Worm (Caenorhabditis elegans): Measurements from ENCODE around the gene srg-7.

The srg-7 gene

DNA sequence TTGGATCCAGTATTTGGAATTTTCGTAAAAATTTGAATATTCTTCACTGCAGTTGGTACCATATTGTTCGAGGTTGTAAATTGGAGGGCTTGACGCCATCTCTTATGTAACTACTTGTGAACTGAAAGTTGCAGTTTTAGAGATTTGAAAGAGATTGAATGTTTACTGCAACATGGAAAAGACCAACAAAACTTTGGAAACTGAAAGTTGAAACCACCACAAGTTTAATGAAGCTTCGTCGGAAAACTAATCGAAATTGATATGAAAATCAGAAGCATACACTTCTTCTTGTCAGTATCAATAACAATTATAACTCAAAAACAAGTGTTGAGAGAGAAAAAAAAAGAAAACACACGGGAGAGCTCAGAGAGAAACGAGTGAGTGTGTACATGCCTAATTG lies at the start of gene srg-7:
Gene srg-7, minus strand, starts transcription at position 101 of the 400 bp plus-strand sequence.
- TF ChIP-seq nhr-111 (GFP tag; optimal IDR thresholded peaks at IDR 0.05) (no peak), nhr-25 (tag; optimal IDR thresholded peaks at IDR 0.05; ENCODE audit: borderline replicate concordance, insufficient read depth) (no peak)

DNA sequence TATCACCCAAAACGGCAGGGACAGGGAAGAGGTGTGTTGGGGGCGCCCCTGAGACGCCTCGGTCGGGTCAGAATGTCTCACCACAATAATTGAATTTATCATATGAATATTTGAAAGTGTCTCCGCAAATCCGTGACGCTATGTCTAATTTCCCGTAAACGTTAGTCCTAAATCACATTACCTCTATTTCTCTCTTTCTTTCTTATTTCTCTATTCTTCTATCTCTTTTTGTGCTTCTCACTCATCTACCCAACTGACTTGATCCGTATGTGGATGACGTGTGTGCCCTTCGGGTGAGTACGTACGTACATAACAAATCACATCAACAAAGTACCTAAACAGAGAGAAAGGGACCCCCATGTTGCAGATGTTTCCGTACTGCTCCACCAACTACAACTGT lies 49.4 kb upstream of the srg-7 start:
- TF ChIP-seq dmd-8 (GFP tag; IDR thresholded peaks at IDR 0.05) (no peak), lsy-2 (tag; optimal IDR thresholded peaks at IDR 0.05) (no peak), lin-13 (GFP tag; optimal IDR thresholded peaks at IDR 0.05) (no peak), F37D6.2 (tag; optimal IDR thresholded peaks at IDR 0.05) (no peak), daf-8 (GFP tag; IDR thresholded peaks at IDR 0.05) (no peak), dmd-9 (GFP tag; IDR thresholded peaks at IDR 0.05) (no peak), mxl-2 (GFP tag; conservative IDR thresholded peaks at IDR 0.05) (no peak), fkh-10 (GFP tag; optimal IDR thresholded peaks at IDR 0.05) (peak; percentile 92), unc-62 (GFP tag; optimal IDR thresholded peaks at IDR 0.05 in 1 of 2) (peak in 1 of 2 experiments; percentile 8), unc-62 (tag; optimal IDR thresholded peaks at IDR 0.05) (no peak), F49E8.2 (tag; optimal IDR thresholded peaks at IDR 0.05; ENCODE audit: borderline replicate concordance) (no peak), mdt-29 (GFP tag; IDR thresholded peaks at IDR 0.05) (no peak), ZK337.2 (GFP tag; IDR thresholded peaks at IDR 0.05) (no peak), skn-1 (tag; optimal IDR thresholded peaks at IDR 0.05) (no peak), ces-1 (GFP tag; optimal IDR thresholded peaks at IDR 0.05) (peak; percentile 93), madf-5 (GFP tag; IDR thresholded peaks at IDR 0.05) (no peak), Y48G9A.11 (GFP tag; IDR thresholded peaks at IDR 0.05) (no peak), ctbp-1 (GFP tag; IDR thresholded peaks at IDR 0.05) (peak; percentile 64; the same call in 1 of the 2 replicates), ceh-82 (tag; optimal IDR thresholded peaks at IDR 0.05) (no peak)

DNA sequence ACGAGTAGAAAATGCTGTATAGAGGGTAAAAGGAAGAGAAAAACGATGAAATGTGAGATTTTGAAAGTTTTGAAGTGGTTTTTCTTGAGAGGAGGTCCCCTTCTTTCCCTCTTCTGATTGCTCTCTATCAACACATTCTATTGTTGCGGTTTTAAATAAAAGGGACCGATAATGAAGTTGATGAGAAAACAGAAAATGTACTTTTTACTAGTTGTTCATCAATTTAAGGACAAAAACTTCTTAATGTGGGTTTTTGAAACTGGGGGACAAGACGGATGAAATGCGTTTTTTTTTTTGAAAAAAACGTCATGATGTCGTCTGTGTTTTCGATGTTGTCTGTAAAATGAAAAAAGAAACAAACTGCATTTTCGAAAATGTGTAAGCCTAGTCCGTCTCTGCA lies 48.8 kb upstream of the srg-7 start:
- no peak for TF ChIP-seq lin-39 (tag; optimal IDR thresholded peaks at IDR 0.05)
- TF ChIP-seq spr-3 (GFP tag; optimal IDR thresholded peaks at IDR 0.05) = no peak
- TF ChIP-seq mes-2 (tag; optimal IDR thresholded peaks at IDR 0.05; ENCODE audit: poor library complexity, severe bottlenecking) = no peak
- TF ChIP-seq dve-1 (tag; optimal IDR thresholded peaks at IDR 0.05; ENCODE audit: insufficient read depth) = no peak
- peak; percentile 93 for TF ChIP-seq aha-1 (tag)

DNA sequence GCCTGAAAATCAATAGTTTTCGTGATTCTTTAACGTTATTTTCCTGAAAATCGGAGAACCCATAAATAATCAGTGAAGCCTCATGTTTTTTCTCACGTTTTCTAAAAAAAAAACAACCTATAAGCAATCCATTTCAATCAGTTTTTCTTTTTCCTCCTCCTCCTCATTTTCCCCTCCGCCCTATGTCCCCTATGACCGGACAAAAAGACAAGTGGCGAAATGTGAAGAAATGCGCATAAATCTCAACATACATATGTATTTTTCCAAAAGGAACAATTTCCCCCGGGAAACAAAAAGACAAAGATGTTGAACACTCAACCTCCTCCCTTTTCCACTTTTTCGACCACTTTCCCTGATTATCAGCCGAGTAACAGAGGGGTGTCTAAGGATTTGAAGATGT lies 47.6 kb upstream of the srg-7 start:
- TF ChIP-seq daf-16 (GFP tag; optimal IDR thresholded peaks at IDR 0.05) (no peak), daf-16 (tag; optimal IDR thresholded peaks at IDR 0.05) (no peak), unc-62 (GFP tag; optimal IDR thresholded peaks at IDR 0.05 in 1 of 2) (peak in 1 of 2 experiments; percentile 98), unc-62 (tag; optimal IDR thresholded peaks at IDR 0.05) (no peak)

DNA sequence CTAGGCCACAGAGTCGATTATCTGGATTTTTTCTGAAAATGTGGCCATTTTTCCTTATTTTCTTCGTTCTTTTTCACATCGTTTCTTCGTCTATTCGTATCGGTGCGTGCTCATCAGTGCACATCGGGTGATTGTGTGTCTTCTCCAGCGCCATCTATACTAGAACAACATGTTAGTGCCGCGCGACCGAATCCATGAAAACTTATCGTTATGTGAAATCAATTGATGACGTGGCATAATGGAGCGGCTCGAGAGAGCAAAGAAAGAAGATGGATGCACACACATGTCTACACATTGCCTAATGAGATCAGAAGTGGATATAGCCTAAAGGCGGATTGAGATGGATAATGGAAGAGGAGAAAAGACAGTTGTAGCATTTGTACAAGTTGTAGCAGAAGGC lies 44.3 kb upstream of the srg-7 start:
- TF ChIP-seq nhr-28 (tag; optimal IDR thresholded peaks at IDR 0.05) (no peak), nhr-11 (tag; optimal IDR thresholded peaks at IDR 0.05) (no peak), fkh-10 (GFP tag; optimal IDR thresholded peaks at IDR 0.05) (no peak), ceh-62 (tag; optimal IDR thresholded peaks at IDR 0.05) (no peak), spr-1 (tag; optimal IDR thresholded peaks at IDR 0.05) (no peak), aha-1 (tag) (peak; percentile 56), pha-4 (GFP tag; IDR thresholded peaks at IDR 0.05) (no peak), pha-4 (tag; optimal IDR thresholded peaks at IDR 0.05) (no peak), cey-2 (tag; optimal IDR thresholded peaks at IDR 0.05; ENCODE audit: borderline replicate concordance, insufficient read depth) (no peak), ceh-44 (GFP tag; IDR thresholded peaks at IDR 0.05) (no peak), unc-62 (GFP tag; optimal IDR thresholded peaks at IDR 0.05 in 1 of 2) (peak in 1 of 2 experiments; percentile 74), unc-62 (tag; optimal IDR thresholded peaks at IDR 0.05) (no peak), dpl-1 (GFP tag; optimal IDR thresholded peaks at IDR 0.05) (no peak)
